Fruit fly (Drosophila melanogaster): Measurements from ENCODE around the gene mkg-p.

Gene mkg-p

dm6 chr3L:8411439-8411897 lies 6.4 kb upstream of the mkg-p start, which contains the start of gene Exo70 (continued):
- peak; percentile 92 for TF ChIP-seq CG4854 (GFP tag; optimal IDR thresholded peaks at IDR 0.05)
- peak; percentile 65 for TF ChIP-seq phol (tag; optimal IDR thresholded peaks at IDR 0.05)
- TF ChIP-seq wor (GFP tag; IDR thresholded peaks at IDR 0.05), result no peak
- peak; percentile 63 for TF ChIP-seq CG9797 (GFP tag; optimal IDR thresholded peaks at IDR 0.05)
- no peak for TF ChIP-seq Adf1 (GFP tag; IDR thresholded peaks at IDR 0.05)
- TF ChIP-seq insv (GFP tag; optimal IDR thresholded peaks at IDR 0.05), result peak in 1 of 2 experiments; percentile 19
- peak; percentile 76 for TF ChIP-seq gfzf (GFP tag; optimal IDR thresholded peaks at IDR 0.05)
- TF ChIP-seq nerfin-1 (tag; optimal IDR thresholded peaks at IDR 0.05), result peak; percentile 84
- TF ChIP-seq CG2712 (tag; optimal IDR thresholded peaks at IDR 0.05), result peak; percentile 13
- no peak for TF ChIP-seq CG2120 (GFP tag; optimal IDR thresholded peaks at IDR 0.05)
- TF ChIP-seq Sry-β (GFP tag; optimal IDR thresholded peaks at IDR 0.05), result peak; percentile 95
- peak; percentile 13 for TF ChIP-seq Antp (GFP tag; optimal IDR thresholded peaks at IDR 0.05)
- no peak for TF ChIP-seq Ptx1 (GFP tag; IDR thresholded peaks at IDR 0.05)
- peak; percentile 36 for TF ChIP-seq Xbp1 (GFP tag; optimal IDR thresholded peaks at IDR 0.05)
- peak; percentile 74 for TF ChIP-seq CG10267 (tag; optimal IDR thresholded peaks at IDR 0.05)
- TF ChIP-seq Dref (GFP tag; IDR thresholded peaks at IDR 0.05), result no peak
- TF ChIP-seq CG13296 (GFP tag; optimal IDR thresholded peaks at IDR 0.05), result no peak
- TF ChIP-seq fu2 (GFP tag; optimal IDR thresholded peaks at IDR 0.05), result peak; percentile 18
- no peak for TF ChIP-seq CG4404 (GFP tag; IDR thresholded peaks at IDR 0.05)
- no peak for TF ChIP-seq CG12071 (GFP tag; optimal IDR thresholded peaks at IDR 0.05)
- no peak for TF ChIP-seq CG32532 (GFP tag; IDR thresholded peaks at IDR 0.05)
- no peak for TF ChIP-seq CG34376 (GFP tag; optimal IDR thresholded peaks at IDR 0.05)

DNA sequence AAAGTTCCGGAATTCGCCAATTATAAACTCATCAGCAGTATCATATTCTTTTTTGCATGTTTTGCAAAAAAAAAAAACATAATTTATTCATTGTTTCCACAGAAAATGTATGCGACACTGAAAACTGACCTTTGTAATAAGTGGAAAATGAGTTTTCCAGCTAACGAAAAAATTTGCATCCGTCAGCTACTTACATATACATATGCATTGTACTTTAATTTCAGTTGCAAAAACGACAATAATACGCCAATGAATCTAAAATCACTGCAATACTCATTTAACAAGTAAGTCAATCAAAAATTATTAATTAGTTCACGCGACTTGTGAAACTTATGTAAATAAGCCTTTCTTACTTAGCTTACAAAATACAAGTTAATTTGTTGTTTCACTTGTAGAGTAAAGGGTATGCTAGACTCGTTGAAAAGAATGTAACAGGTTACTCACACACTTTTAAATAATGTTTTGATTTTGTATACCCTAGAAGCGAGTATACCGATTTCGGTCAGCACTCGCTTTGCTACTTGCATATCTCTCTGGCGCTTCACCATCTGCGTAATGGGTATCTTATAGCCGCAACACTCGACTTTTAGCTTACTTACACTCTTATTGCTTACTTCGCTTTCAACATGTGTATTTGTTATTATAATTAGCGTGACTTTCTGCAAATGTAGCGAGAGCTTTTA lies 6.2 kb downstream of the mkg-p start:
- TF ChIP-seq B-H2 (GFP tag; optimal IDR thresholded peaks at IDR 0.05) (no peak), CG8924 (tag; optimal IDR thresholded peaks at IDR 0.05) (peak; percentile 23), CG1832 (GFP tag; optimal IDR thresholded peaks at IDR 0.05) (no peak), CG2116 (GFP tag; optimal IDR thresholded peaks at IDR 0.05) (no peak), CG32532 (GFP tag; IDR thresholded peaks at IDR 0.05) (peak; percentile 47; the same call in 1 of the 2 replicates), CG15514 (GFP tag; optimal IDR thresholded peaks at IDR 0.05) (no peak), CG31388 (GFP tag; optimal IDR thresholded peaks at IDR 0.05) (no peak), ems (GFP tag; optimal IDR thresholded peaks at IDR 0.05) (no peak), Vsx1 (GFP tag; optimal IDR thresholded peaks at IDR 0.05) (no peak), CG6791 (GFP tag; IDR thresholded peaks at IDR 0.05; ENCODE audit: partially characterized antibody) (0 out of 3 replicates have a peak, but pooled peaks have one; percentile 25), CG13624 (GFP tag; optimal IDR thresholded peaks at IDR 0.05) (no peak), D (optimal IDR thresholded peaks at IDR 0.05) (no peak), D (GFP tag; optimal IDR thresholded peaks at IDR 0.05) (no peak), Ets97D (GFP tag; optimal IDR thresholded peaks at IDR 0.05) (no peak), CG1529 (GFP tag; optimal IDR thresholded peaks at IDR 0.05) (no peak), Dbx (GFP tag; IDR thresholded peaks at IDR 0.05) (no peak), Dfd (GFP tag; optimal IDR thresholded peaks at IDR 0.05) (no peak), wor (GFP tag; IDR thresholded peaks at IDR 0.05) (no peak), Ssrp (tag; optimal IDR thresholded peaks at IDR 0.05) (peak; percentile 38), TFAM (GFP tag; optimal IDR thresholded peaks at IDR 0.05) (no peak), CG18764 (GFP tag; optimal IDR thresholded peaks at IDR 0.05) (no peak), Jarid2 (GFP tag; optimal IDR thresholded peaks at IDR 0.05) (no peak), CG30020 (tag; optimal IDR thresholded peaks at IDR 0.05) (no peak), nau (GFP tag; optimal IDR thresholded peaks at IDR 0.05) (no peak), CG17829 (tag; optimal IDR thresholded peaks at IDR 0.05) (no peak), CG17385 (GFP tag; optimal IDR thresholded peaks at IDR 0.05) (peak; percentile 35), Hr39 (optimal IDR thresholded peaks at IDR 0.05) (no peak), Hr51 (GFP tag; optimal IDR thresholded peaks at IDR 0.05) (no peak), CG9817 (tag; optimal IDR thresholded peaks at IDR 0.05) (no peak), lilli (GFP tag; optimal IDR thresholded peaks at IDR 0.05) (peak; percentile 35)

Measured in whole organism, embryonic.